Fruit fly (Drosophila melanogaster): Measurements from ENCODE around the gene kuz.

kuz gene

dm6 chr2L:13571791-13572451 is 22.0 kb downstream of the kuz start (continued):
- TF ChIP-seq Sox102F (GFP tag; optimal IDR thresholded peaks at IDR 0.05) (peak; percentile 29), CG18764 (GFP tag; optimal IDR thresholded peaks at IDR 0.05) (no peak), nmo (GFP tag; optimal IDR thresholded peaks at IDR 0.05) (peak; percentile 34), row (GFP tag; IDR thresholded peaks at IDR 0.05) (peak; percentile 60; the same call in 2 of the 3 replicates), lab (GFP tag; optimal IDR thresholded peaks at IDR 0.05) (peak; percentile 4), HLH54F (GFP tag; optimal IDR thresholded peaks at IDR 0.05) (no peak), Sry-δ (GFP tag; optimal IDR thresholded peaks at IDR 0.05) (no peak), Asciz (GFP tag; optimal IDR thresholded peaks at IDR 0.05) (no peak), CG7839 (tag; optimal IDR thresholded peaks at IDR 0.05) (peak; percentile 67), slou (GFP tag; optimal IDR thresholded peaks at IDR 0.05) (no peak), Lhr (GFP tag; optimal IDR thresholded peaks at IDR 0.05) (no peak), Meics (GFP tag; optimal IDR thresholded peaks at IDR 0.05) (peak; percentile 53), wdn (GFP tag; IDR thresholded peaks at IDR 0.05) (no peak), az2 (GFP tag; optimal IDR thresholded peaks at IDR 0.05) (peak; percentile 9), slbo (GFP tag; IDR thresholded peaks at IDR 0.05) (0 out of 2 replicates have a peak, but pooled peaks have one; percentile 10), Xrp1 (GFP tag; IDR thresholded peaks at IDR 0.05) (peak; percentile 14; the same call in 1 of the 2 replicates), CG8290 (GFP tag; optimal IDR thresholded peaks at IDR 0.05) (no peak), CG8290 (tag; optimal IDR thresholded peaks at IDR 0.05) (no peak), bcd (GFP tag; optimal IDR thresholded peaks at IDR 0.05) (no peak), zen (tag; optimal IDR thresholded peaks at IDR 0.05) (no peak), D (optimal IDR thresholded peaks at IDR 0.05) (no peak), D (GFP tag; optimal IDR thresholded peaks at IDR 0.05) (no peak), corto (GFP tag; optimal IDR thresholded peaks at IDR 0.05) (no peak), twi (tag; optimal IDR thresholded peaks at IDR 0.05) (no peak), ro (GFP tag; IDR thresholded peaks at IDR 0.05) (no peak), vvl (GFP tag; IDR thresholded peaks at IDR 0.05) (peak; percentile 47), CG17359 (tag; optimal IDR thresholded peaks at IDR 0.05) (peak; percentile 46), CG4404 (GFP tag; IDR thresholded peaks at IDR 0.05) (no peak), CG15479 (GFP tag; optimal IDR thresholded peaks at IDR 0.05) (no peak), peb (GFP tag; IDR thresholded peaks at IDR 0.05) (no peak), PHDP (tag; optimal IDR thresholded peaks at IDR 0.05) (peak; percentile 14), Chrac-16 (GFP tag; optimal IDR thresholded peaks at IDR 0.05) (no peak), lilli (GFP tag; optimal IDR thresholded peaks at IDR 0.05) (no peak), CG7987 (GFP tag; optimal IDR thresholded peaks at IDR 0.05) (no peak), CG17361 (GFP tag; IDR thresholded peaks at IDR 0.05) (peak; percentile 73), dmrt99B (tag; optimal IDR thresholded peaks at IDR 0.05) (peak; percentile 55), CG9437 (GFP tag; optimal IDR thresholded peaks at IDR 0.05) (no peak), CG9797 (GFP tag; optimal IDR thresholded peaks at IDR 0.05) (no peak), sqz (GFP tag; optimal IDR thresholded peaks at IDR 0.05) (peak; percentile 53), Sox100B (GFP tag; optimal IDR thresholded peaks at IDR 0.05) (peak; percentile 39), CG7556 (GFP tag; optimal IDR thresholded peaks at IDR 0.05) (peak; percentile 41), ERR (GFP tag; optimal IDR thresholded peaks at IDR 0.05) (no peak), dan (GFP tag; IDR thresholded peaks at IDR 0.05) (no peak), CG9727 (GFP tag; optimal IDR thresholded peaks at IDR 0.05) (peak; percentile 38), Mrtf (GFP tag; IDR thresholded peaks at IDR 0.05) (no peak), CG14667 (GFP tag; IDR thresholded peaks at IDR 0.05) (no peak), CG11723 (GFP tag; optimal IDR thresholded peaks at IDR 0.05) (no peak), gt (GFP tag; IDR thresholded peaks at IDR 0.05) (no peak), Ssrp (tag; optimal IDR thresholded peaks at IDR 0.05) (peak; percentile 34), fd96Cb (tag; optimal IDR thresholded peaks at IDR 0.05) (peak; percentile 23), gro (GFP tag; optimal IDR thresholded peaks at IDR 0.05) (no peak)
